Fruit fly (Drosophila melanogaster): ENCODE data around the gene SPR.

DNA sequence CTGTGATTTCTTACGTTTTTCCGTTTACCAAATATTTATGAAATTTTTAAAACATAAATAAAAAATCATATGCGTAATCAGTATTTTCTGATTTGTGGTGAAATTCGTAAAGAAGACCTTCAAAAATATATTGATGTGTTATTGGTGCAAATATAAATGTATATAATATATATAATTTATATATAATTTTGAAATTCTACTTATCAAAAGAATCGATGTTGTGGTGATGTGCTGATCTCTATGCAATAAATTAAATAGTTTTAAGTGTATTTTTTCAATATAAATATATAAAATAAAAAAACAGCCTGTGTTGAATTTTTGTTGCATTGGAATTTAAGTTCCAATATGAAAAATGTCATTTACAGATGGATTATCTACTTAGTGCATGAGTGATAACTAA, 17.2 kb upstream of the SPR start, which contains the start of gene CG15784:
- TF ChIP-seq CG16779 (tag; optimal IDR thresholded peaks at IDR 0.05) (no peak), Blimp-1 (GFP tag; optimal IDR thresholded peaks at IDR 0.05) (no peak), CG31627 (GFP tag; optimal IDR thresholded peaks at IDR 0.05) (no peak), fkh (GFP tag; optimal IDR thresholded peaks at IDR 0.05) (no peak), CG34406 (GFP tag; optimal IDR thresholded peaks at IDR 0.05) (no peak)
